Worm (Caenorhabditis elegans) whole organism, late embryonic: ENCODE results near the gene C55C3.73.

Experiments
- T23F11.4 ChIP-seq: fragments of 200-800 bp; sonication (Bioruptor generic); optimal IDR thresholded peaks from 2 replicates; lab custom pipeline; 2018; ENCODE audit warnings: mild to moderate bottlenecking, missing genetic modification characterization, missing compliant biosample characterization
- ceh-14 ChIP-seq: sonication (generic microtip); optimal IDR thresholded peaks from 2 replicates; lab custom pipeline; 2016; ENCODE audit warnings: missing genotype, missing genetic modification characterization, missing compliant biosample characterization
- ceh-34 ChIP-seq: sonication (generic microtip); optimal IDR thresholded peaks from 2 replicates; lab custom pipeline; 2016; ENCODE audit warnings: mild to moderate bottlenecking, missing genetic modification characterization, missing compliant biosample characterization
- elt-4 ChIP-seq: sonication (generic microtip); optimal IDR thresholded peaks from 2 replicates; lab custom pipeline; 2016; ENCODE audit warnings: missing genetic modification characterization, missing compliant biosample characterization
- lin-11 ChIP-seq: fragments of 200-800 bp; sonication (Bioruptor generic); optimal IDR thresholded peaks from 2 replicates; lab custom pipeline; 2018; ENCODE audit warnings: mild to moderate bottlenecking, missing genetic modification characterization, missing compliant biosample characterization
- nhr-11 ChIP-seq: fragments of 150-350 bp; optimal IDR thresholded peaks from 2 replicates; lab custom pipeline; 2014; ENCODE audit warnings: missing biosample characterization, missing genetic modification characterization
- pha-4 ChIP-seq: fragments of 150-350 bp; optimal IDR thresholded peaks from 2 replicates; lab custom pipeline; 2018; ENCODE audit warnings: missing biosample characterization, missing genetic modification reagents, missing genetic modification characterization
- unc-86 ChIP-seq: sonication (generic microtip); optimal IDR thresholded peaks from 2 replicates; lab custom pipeline; 2016; ENCODE audit warnings: missing genetic modification characterization, missing compliant biosample characterization

- no peak for TF ChIP-seq lin-11 (tag; lab: Kevin White, UChicago)
- TF ChIP-seq nhr-11 (tag; lab: Kevin White, UChicago), result no peak
- TF ChIP-seq unc-86, result no peak
- TF ChIP-seq T23F11.4 (GFP tag; lab: Kevin White, UChicago), result no peak
- no peak for TF ChIP-seq elt-4 (tag; lab: Kevin White, UChicago)
- no peak for TF ChIP-seq pha-4
- TF ChIP-seq ceh-14, result no peak
- no peak for TF ChIP-seq ceh-34 (tag; lab: Kevin White, UChicago)
Measured at ce11 chrIV:5725300-5725699, 22.0 kb upstream of the C55C3.73 start, which contains the start of gene H35B03.1.
